Worm (Caenorhabditis elegans) whole organism, mixed stage, embryonic: ENCODE results near the gene F37C12.21.

ENCODE experiments used
- M03D4.4 ChIP-seq: sonication (generic microtip); optimal IDR thresholded peaks from 2 replicates; lab custom pipeline; 2017; ENCODE audit warnings: mild to moderate bottlenecking, missing genetic modification characterization, missing compliant biosample characterization
- bed-3 ChIP-seq: fragments of 200-800 bp; sonication (Bioruptor generic); optimal IDR thresholded peaks from 3 replicates; lab custom pipeline; 2018; ENCODE audit warnings: mild to moderate bottlenecking, missing genetic modification characterization, moderate library complexity, missing compliant biosample characterization
- blmp-1 ChIP-seq: fragments of 150-350 bp; optimal IDR thresholded peaks from 2 replicates; lab custom pipeline; 2014; ENCODE audit warnings: missing biosample characterization, missing genetic modification characterization
- ceh-43 ChIP-seq: fragments of 200-800 bp; sonication (Bioruptor generic); optimal IDR thresholded peaks from 2 replicates; lab custom pipeline; 2018; ENCODE audit warnings: mild to moderate bottlenecking, missing genetic modification characterization, moderate library complexity, missing compliant biosample characterization
- ces-1 ChIP-seq: fragments of 150-350 bp; optimal IDR thresholded peaks from 2 replicates; lab custom pipeline; 2014; ENCODE audit warnings: missing biosample characterization, missing genetic modification reagents, missing genetic modification characterization
- drap-1 ChIP-seq: fragments of 200-800 bp; sonication (Bioruptor generic); optimal IDR thresholded peaks from 3 replicates; lab custom pipeline; 2018; ENCODE audit warnings: mild to moderate bottlenecking, missing genetic modification characterization, missing compliant biosample characterization
- elt-1 ChIP-seq: sonication (generic microtip); optimal IDR thresholded peaks from 2 replicates; lab custom pipeline; 2017; ENCODE audit warnings: missing genetic modification characterization, mild to moderate bottlenecking, missing compliant biosample characterization, antibody characterized with exemption, moderate library complexity, borderline replicate concordance; ENCODE audit not compliant: insufficient read depth
- elt-3 ChIP-seq: fragments of 150-350 bp; optimal IDR thresholded peaks from 2 replicates; lab custom pipeline; 2014; ENCODE audit warnings: missing biosample characterization, missing genetic modification characterization
- flh-1 ChIP-seq: fragments of 200-800 bp; sonication (Bioruptor generic); optimal IDR thresholded peaks from 2 replicates; lab custom pipeline; 2018; ENCODE audit warnings: mild to moderate bottlenecking, missing genetic modification characterization, moderate library complexity, missing compliant biosample characterization
- ham-2 ChIP-seq: fragments of 200-800 bp; sonication (Bioruptor generic); optimal IDR thresholded peaks from 2 replicates; lab custom pipeline; 2018; ENCODE audit warnings: mild to moderate bottlenecking, missing genetic modification characterization, missing compliant biosample characterization
- hlh-1 ChIP-seq: fragments of 150-350 bp; optimal IDR thresholded peaks from 2 replicates; lab custom pipeline; 2014; ENCODE audit warnings: missing biosample characterization, missing genetic modification reagents, missing genetic modification characterization
- lin-32 ChIP-seq: fragments of 200-800 bp; sonication (Bioruptor generic); optimal IDR thresholded peaks from 2 replicates; lab custom pipeline; 2018; ENCODE audit warnings: mild to moderate bottlenecking, missing genetic modification characterization, missing compliant biosample characterization
- mab-5 ChIP-seq: fragments of 150-350 bp; optimal IDR thresholded peaks from 2 replicates; lab custom pipeline; 2014; ENCODE audit warnings: missing biosample characterization, missing genetic modification characterization
- mls-2 ChIP-seq: sonication (generic microtip); optimal IDR thresholded peaks from 2 replicates; lab custom pipeline; 2016; ENCODE audit warnings: mild to moderate bottlenecking, missing genetic modification characterization, moderate library complexity, missing compliant biosample characterization
- nhr-12 ChIP-seq: fragments of 150-350 bp; optimal IDR thresholded peaks from 2 replicates; lab custom pipeline; 2014; ENCODE audit warnings: missing biosample characterization, missing genetic modification characterization
- nhr-2 ChIP-seq: fragments of 150-350 bp; optimal IDR thresholded peaks from 2 replicates; lab custom pipeline; 2014; ENCODE audit warnings: missing biosample characterization, missing genetic modification characterization
- nhr-237 ChIP-seq: fragments of 150-350 bp; optimal IDR thresholded peaks from 2 replicates; lab custom pipeline; 2014; ENCODE audit warnings: missing biosample characterization, missing genetic modification characterization
- nhr-28 ChIP-seq: fragments of 150-350 bp; optimal IDR thresholded peaks from 2 replicates; lab custom pipeline; 2014; ENCODE audit warnings: missing biosample characterization, missing genetic modification characterization
- nhr-76 ChIP-seq: sonication (generic microtip); optimal IDR thresholded peaks from 2 replicates; lab custom pipeline; 2017; ENCODE audit warnings: missing biosample characterization, missing genetic modification characterization
- pha-4 ChIP-seq: fragments of 150-350 bp; optimal IDR thresholded peaks from 2 replicates; lab custom pipeline; 2018; ENCODE audit warnings: missing biosample characterization, missing genetic modification reagents, missing genetic modification characterization
- sem-2 ChIP-seq: fragments of 200-800 bp; sonication (Bioruptor generic); optimal IDR thresholded peaks from 2 replicates; lab custom pipeline; 2018; ENCODE audit warnings: mild to moderate bottlenecking, missing genetic modification characterization, missing compliant biosample characterization
- snpc-4 ChIP-seq: fragments of 150-350 bp; optimal IDR thresholded peaks from 2 replicates; lab custom pipeline; 2014; ENCODE audit warnings: missing biosample characterization, missing genetic modification characterization
- sptf-1 ChIP-seq: sonication (generic microtip); optimal IDR thresholded peaks from 2 replicates; lab custom pipeline; 2017; ENCODE audit warnings: mild to moderate bottlenecking, missing genetic modification characterization, moderate library complexity, missing compliant biosample characterization
- unc-62 ChIP-seq: fragments of 150-350 bp; optimal IDR thresholded peaks from 2 replicates; lab custom pipeline; 2014; ENCODE audit warnings: missing biosample characterization, missing genetic modification reagents, missing genetic modification characterization
- zip-8 ChIP-seq: fragments of 150-350 bp; optimal IDR thresholded peaks from 2 replicates; lab custom pipeline; 2014; ENCODE audit warnings: missing biosample characterization, missing genetic modification characterization
- ztf-11 ChIP-seq: fragments of 150-350 bp; optimal IDR thresholded peaks from 2 replicates; lab custom pipeline; 2014; ENCODE audit warnings: missing biosample characterization, missing genetic modification characterization

F37C12.21 gene

DNA sequence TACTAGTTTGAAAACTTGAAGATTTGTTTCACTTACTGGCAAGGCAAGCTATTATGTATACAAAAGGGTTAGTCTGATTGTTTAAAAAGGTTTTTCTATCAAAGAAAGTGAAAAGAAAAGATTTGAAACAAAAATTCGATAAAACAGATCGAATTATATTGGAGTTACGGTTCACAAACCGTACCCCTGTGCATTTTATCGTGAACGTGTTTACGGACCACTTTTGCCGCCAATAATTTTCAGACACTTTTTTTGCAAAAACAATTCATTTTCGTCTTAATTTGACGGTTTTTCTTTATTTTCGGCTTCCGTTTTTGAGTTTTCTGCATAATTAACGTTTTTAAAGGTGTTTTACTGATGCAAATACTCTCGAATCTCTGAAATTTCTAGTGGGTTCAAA is 22.9 kb upstream of the F37C12.21 start:
- no peak for TF ChIP-seq elt-1 (tag; lab: Kevin White, UChicago)
- TF ChIP-seq hlh-1 (tag; lab: Kevin White, UChicago) = no peak
- TF ChIP-seq mab-5 (tag; lab: Kevin White, UChicago) = no peak
- no peak for TF ChIP-seq ztf-11 (tag; lab: Kevin White, UChicago)
- no peak for TF ChIP-seq nhr-76 (tag; lab: Kevin White, UChicago)
- no peak for TF ChIP-seq flh-1
- TF ChIP-seq lin-32 (GFP tag; lab: Kevin White, UChicago) = no peak
- no peak for TF ChIP-seq sem-2 (GFP tag; lab: Kevin White, UChicago)
- TF ChIP-seq unc-62 (GFP tag; lab: Kevin White, UChicago) = no peak
- TF ChIP-seq nhr-237 (tag; lab: Kevin White, UChicago) = no peak
- TF ChIP-seq M03D4.4 (tag; lab: Kevin White, UChicago) = no peak

DNA sequence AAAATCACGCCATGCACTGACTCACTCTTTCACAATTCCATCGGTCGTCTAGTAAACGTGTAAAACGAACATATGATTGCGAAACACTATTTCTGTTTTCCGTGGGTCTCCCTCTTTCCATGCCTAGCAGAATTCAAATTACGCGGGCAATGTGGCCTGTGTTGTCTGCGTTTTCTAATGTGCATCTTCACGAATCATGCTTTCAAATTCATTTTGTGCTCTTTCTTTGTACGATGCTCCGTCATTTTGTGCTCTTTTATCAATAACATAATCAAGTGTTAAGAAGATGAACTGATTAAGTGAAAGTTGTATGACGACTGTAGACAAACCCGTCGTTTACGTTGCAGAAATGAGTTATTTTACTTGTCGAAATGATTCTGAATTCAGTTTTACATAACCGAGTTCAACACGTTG is 22.3 kb upstream of the F37C12.21 start:
- TF ChIP-seq nhr-28 (tag; lab: Kevin White, UChicago) (no peak), mab-5 (tag; lab: Kevin White, UChicago) (no peak), snpc-4 (tag; lab: Kevin White, UChicago) (no peak), unc-62 (GFP tag; lab: Kevin White, UChicago) (no peak), ces-1 (GFP tag; lab: Kevin White, UChicago) (peak; percentile 10), nhr-12 (tag; lab: Kevin White, UChicago) (no peak)

DNA sequence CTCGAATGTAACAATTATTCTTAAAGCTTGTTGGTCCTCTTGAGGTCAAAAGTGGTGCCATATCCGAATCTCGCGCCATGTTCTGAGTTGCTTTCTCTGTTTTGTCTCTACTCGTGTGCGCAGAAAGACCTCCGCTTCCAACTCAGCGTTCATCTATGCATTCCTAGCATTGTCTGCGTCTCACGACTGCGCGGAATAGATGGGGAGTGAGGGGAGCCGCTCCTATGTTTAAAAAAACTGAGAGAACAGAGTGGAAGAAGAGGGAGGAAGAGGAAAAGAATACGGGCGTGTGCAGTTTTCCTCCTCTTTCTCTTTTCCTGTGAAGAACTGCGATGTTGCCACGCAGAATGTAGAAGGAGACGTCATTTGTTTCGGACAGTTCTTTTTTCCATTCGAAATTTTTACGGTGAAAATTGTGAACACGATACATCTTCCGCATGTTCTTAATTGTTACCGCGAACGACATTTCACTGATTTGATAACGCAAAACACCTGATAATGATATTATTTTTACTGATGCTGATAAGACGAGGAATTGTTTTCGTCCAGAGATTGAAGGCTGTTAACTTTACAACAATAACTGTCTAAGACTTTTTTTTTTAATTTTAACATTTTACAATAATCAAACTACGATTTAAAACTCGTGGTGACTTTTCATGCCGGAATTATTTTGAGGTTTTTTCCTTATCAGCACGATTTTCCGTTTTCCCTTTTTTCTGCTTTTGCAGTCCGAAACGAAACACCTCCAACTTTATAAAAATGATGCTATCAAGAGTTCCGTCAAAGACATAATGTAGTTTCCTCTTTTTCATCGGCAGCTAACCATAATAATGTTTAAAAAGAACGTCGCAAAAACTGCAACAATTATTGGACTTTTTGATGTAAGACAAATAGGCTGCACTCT is 21.2 kb upstream of the F37C12.21 start:
- TF ChIP-seq drap-1 = peak; percentile 11
- peak; percentile 6 for TF ChIP-seq nhr-237 (tag; lab: Kevin White, UChicago)
- TF ChIP-seq nhr-12 (tag; lab: Kevin White, UChicago) = no peak

- TF ChIP-seq ham-2 (GFP tag; lab: Kevin White, UChicago) = no peak
- no peak for TF ChIP-seq ztf-11 (tag; lab: Kevin White, UChicago)
- no peak for TF ChIP-seq nhr-28 (tag; lab: Kevin White, UChicago)
- TF ChIP-seq pha-4 = no peak
- no peak for TF ChIP-seq ceh-43 (GFP tag; lab: Kevin White, UChicago)
- TF ChIP-seq bed-3 (GFP tag; lab: Kevin White, UChicago) = no peak
- TF ChIP-seq blmp-1 (tag; lab: Kevin White, UChicago) = no peak
Measured at ce11 chrIII:7167568-7167937, 20.6 kb upstream of the F37C12.21 start, which contains the start of gene acs-4. Gene acs-4 (plus strand): TSS chrIII:7167838.

DNA sequence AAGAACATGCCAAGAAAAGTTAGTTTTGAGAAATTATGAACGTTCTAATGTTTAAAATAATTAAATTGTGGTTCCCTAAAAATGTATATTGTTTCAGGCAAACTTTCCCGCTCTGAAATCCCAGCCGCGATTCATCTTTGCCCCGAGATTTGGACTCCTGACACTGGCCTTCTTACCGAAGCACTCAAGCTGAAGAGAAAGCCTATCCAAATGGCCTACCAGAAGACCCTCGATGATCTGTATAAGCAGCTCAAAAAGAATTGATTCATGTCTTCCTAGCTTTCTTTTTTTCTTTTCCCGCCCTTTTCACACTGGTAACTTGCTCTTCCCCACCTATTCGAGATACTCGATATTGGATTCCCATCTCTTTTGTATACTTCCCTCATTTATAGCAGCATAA is 18.1 kb upstream of the F37C12.21 start:
- TF ChIP-seq nhr-237 (tag; lab: Kevin White, UChicago) (no peak), sem-2 (GFP tag; lab: Kevin White, UChicago) (no peak), ces-1 (GFP tag; lab: Kevin White, UChicago) (no peak), pha-4 (no peak), mls-2 (tag; lab: Kevin White, UChicago) (no peak), unc-62 (GFP tag; lab: Kevin White, UChicago) (no peak), snpc-4 (tag; lab: Kevin White, UChicago) (no peak), zip-8 (tag; lab: Kevin White, UChicago) (no peak), sptf-1 (no peak), ham-2 (GFP tag; lab: Kevin White, UChicago) (no peak), nhr-2 (tag; lab: Kevin White, UChicago) (no peak), blmp-1 (tag; lab: Kevin White, UChicago) (no peak), elt-1 (tag; lab: Kevin White, UChicago) (no peak), ceh-43 (GFP tag; lab: Kevin White, UChicago) (no peak)

DNA sequence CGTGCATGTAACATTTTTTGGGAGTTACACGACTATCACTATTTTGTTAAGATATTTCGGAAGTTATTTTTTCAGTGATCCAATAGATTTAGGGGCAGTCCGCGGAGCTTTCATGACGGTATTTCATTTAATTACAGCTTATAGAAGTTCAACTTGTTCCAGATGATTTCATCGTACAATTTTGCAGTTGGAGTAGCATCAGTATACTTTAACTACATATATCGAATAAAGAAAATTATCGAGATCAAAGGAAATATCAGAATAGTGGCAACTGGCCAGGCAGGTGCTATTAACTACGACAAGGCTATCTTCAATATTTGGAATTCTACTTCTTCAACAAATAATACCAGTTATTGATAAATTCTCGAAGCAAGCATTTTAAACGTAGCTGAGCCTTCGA is 9.7 kb upstream of the F37C12.21 start:
- TF ChIP-seq M03D4.4 (tag; lab: Kevin White, UChicago) = no peak
- TF ChIP-seq elt-3 (tag; lab: Kevin White, UChicago) = no peak
- TF ChIP-seq unc-62 (GFP tag; lab: Kevin White, UChicago) = no peak
- no peak for TF ChIP-seq nhr-12 (tag; lab: Kevin White, UChicago)
- no peak for TF ChIP-seq nhr-76 (tag; lab: Kevin White, UChicago)
- no peak for TF ChIP-seq drap-1
